Fruit fly (Drosophila melanogaster) whole organism, embryonic: ENCODE data around the gene osp.

Experiments
- Aef1 ChIP-seq: fragments of 200-800 bp; sonication (Bioruptor generic); IDR thresholded peaks from 3 replicates; pipeline ENCODE4 v1.3.6; 2022; ENCODE audit warnings: missing biosample characterization, missing genetic modification characterization
- BEAF-32 ChIP-seq: fragments of 200-800 bp; sonication (Bioruptor generic); optimal IDR thresholded peaks from 3 replicates; lab custom pipeline; 2017; ENCODE audit warnings: missing biosample characterization, missing genetic modification characterization, mild to moderate bottlenecking, moderate library complexity, missing genetic modification reagents
- Bteb2 ChIP-seq: fragments of 200-800 bp; sonication (Bioruptor generic); optimal IDR thresholded peaks from 2 replicates; lab custom pipeline; 2016; ENCODE audit warnings: missing biosample characterization, missing genetic modification characterization
- CG11247 ChIP-seq: fragments of 200-800 bp; sonication (Bioruptor generic); IDR thresholded peaks from 2 replicates; pipeline ENCODE4 v1.3.6; 2022; ENCODE audit warnings: missing biosample characterization, missing genetic modification characterization
- CG12299 ChIP-seq: fragments of 200-800 bp; sonication (Bioruptor generic); optimal IDR thresholded peaks from 2 replicates; lab custom pipeline; 2018; ENCODE audit warnings: missing biosample characterization, mild to moderate bottlenecking, missing genetic modification characterization
- CG12391 ChIP-seq: fragments of 200-800 bp; sonication (Bioruptor generic); optimal IDR thresholded peaks from 3 replicates; lab custom pipeline; 2018; ENCODE audit warnings: missing biosample characterization, mild to moderate bottlenecking, missing genetic modification characterization, moderate library complexity
- CG15269 ChIP-seq: fragments of 200-800 bp; sonication (Bioruptor generic); optimal IDR thresholded peaks from 2 replicates; lab custom pipeline; 2018; ENCODE audit warnings: missing biosample characterization, mild to moderate bottlenecking, missing genetic modification characterization, moderate library complexity
- CG17829 ChIP-seq: fragments of 200-800 bp; optimal IDR thresholded peaks from 2 replicates; lab custom pipeline; 2019; ENCODE audit warnings: missing biosample characterization, mild to moderate bottlenecking, missing genetic modification characterization, moderate library complexity
- CG2120 ChIP-seq: fragments of 200-800 bp; sonication (Bioruptor generic); optimal IDR thresholded peaks from 3 replicates; lab custom pipeline; 2016; ENCODE audit warnings: missing biosample characterization, missing genetic modification characterization
- CG2202 ChIP-seq: fragments of 200-800 bp; sonication (Bioruptor generic); optimal IDR thresholded peaks from 2 replicates; lab custom pipeline; 2018; ENCODE audit warnings: missing biosample characterization, mild to moderate bottlenecking, missing genetic modification characterization
- CG32767 ChIP-seq: fragments of 200-800 bp; sonication (Bioruptor generic); IDR thresholded peaks from 2 replicates; pipeline ENCODE4 v1.3.6; 2022; ENCODE audit warnings: missing biosample characterization, missing genetic modification characterization
- CG32772 ChIP-seq: fragments of 200-800 bp; sonication (Bioruptor generic); IDR thresholded peaks from 2 replicates; pipeline ENCODE4 v1.3.6; 2022; ENCODE audit warnings: missing biosample characterization, missing genetic modification characterization
- CG3281 ChIP-seq: fragments of 200-800 bp; sonication (Bioruptor generic); optimal IDR thresholded peaks from 3 replicates; lab custom pipeline; 2017; ENCODE audit warnings: missing biosample characterization, mild to moderate bottlenecking, missing genetic modification characterization
- CG5953 ChIP-seq: fragments of 200-800 bp; sonication (Bioruptor generic); IDR thresholded peaks from 2 replicates; pipeline ENCODE4 v1.3.6; 2022; ENCODE audit warnings: missing biosample characterization, missing genetic modification characterization
- CG6272 ChIP-seq: fragments of 200-800 bp; sonication (Bioruptor generic); IDR thresholded peaks from 2 replicates; pipeline ENCODE4 v1.3.6; 2022; ENCODE audit warnings: missing biosample characterization, missing genetic modification characterization
- CG7745 ChIP-seq: fragments of 200-800 bp; sonication (Bioruptor generic); optimal IDR thresholded peaks from 2 replicates; lab custom pipeline; 2018; ENCODE audit warnings: missing biosample characterization, mild to moderate bottlenecking, missing genetic modification characterization, moderate library complexity
- CG7839 ChIP-seq: fragments of 200-800 bp; sonication (Bioruptor generic); optimal IDR thresholded peaks from 3 replicates; lab custom pipeline; 2018; ENCODE audit warnings: missing biosample characterization, mild to moderate bottlenecking, missing genetic modification characterization, moderate library complexity
- CG9215 ChIP-seq: fragments of 200-800 bp; sonication (Bioruptor generic); IDR thresholded peaks from 2 replicates; pipeline ENCODE4 v1.3.6; 2022; ENCODE audit warnings: missing biosample characterization, missing genetic modification characterization
- CoRest ChIP-seq: fragments of 200-800 bp; sonication (Bioruptor generic); optimal IDR thresholded peaks from 3 replicates; lab custom pipeline; 2018; ENCODE audit warnings: missing biosample characterization, mild to moderate bottlenecking, missing genetic modification characterization, moderate library complexity
- D19A ChIP-seq: fragments of 200-800 bp; optimal IDR thresholded peaks from 3 replicates; lab custom pipeline; 2019; ENCODE audit warnings: missing biosample characterization, mild to moderate bottlenecking, missing genetic modification characterization, moderate library complexity
- Dp ChIP-seq: fragments of 200-800 bp; sonication (Bioruptor generic); optimal IDR thresholded peaks from 2 replicates; lab custom pipeline; 2018; ENCODE audit warnings: missing biosample characterization, mild to moderate bottlenecking, missing genetic modification characterization, moderate library complexity
- Drgx ChIP-seq: fragments of 200-800 bp; sonication (Bioruptor generic); IDR thresholded peaks from 2 replicates; pipeline ENCODE4 v1.3.6; 2022; ENCODE audit warnings: missing biosample characterization, missing genetic modification characterization
- Fer3 ChIP-seq: fragments of 200-800 bp; sonication (Bioruptor generic); optimal IDR thresholded peaks from 2 replicates; lab custom pipeline; 2018; ENCODE audit warnings: missing biosample characterization, mild to moderate bottlenecking, missing genetic modification characterization, moderate library complexity
- Gsc ChIP-seq: fragments of 200-800 bp; sonication (Bioruptor generic); IDR thresholded peaks from 2 replicates; pipeline ENCODE4 v1.3.6; 2022; ENCODE audit warnings: missing biosample characterization, missing genetic modification characterization
- Hand ChIP-seq: fragments of 200-800 bp; sonication (Bioruptor generic); optimal IDR thresholded peaks from 2 replicates; lab custom pipeline; 2017; ENCODE audit warnings: mild to moderate bottlenecking, missing biosample characterization, missing genetic modification reagents, missing genetic modification characterization
- Hr78 ChIP-seq, 2 experiments: fragments of 200-800 bp in 1 of 2; fragments of >200 bp in 1 of 2; sonication (Bioruptor generic) in 1 of 2; optimal IDR thresholded peaks; 2 replicates each; lab custom pipeline; 2017 to 2019; ENCODE audit warnings: missing biosample characterization in 2 of 2, missing genetic modification characterization in 2 of 2, mild to moderate bottlenecking in 1 of 2, moderate library complexity in 1 of 2
- Hsf ChIP-seq: fragments of 200-800 bp; sonication (Bioruptor generic); optimal IDR thresholded peaks from 3 replicates; lab custom pipeline; 2016; ENCODE audit warnings: missing biosample characterization, missing genetic modification characterization
- Mrtf ChIP-seq: fragments of 200-800 bp; sonication (Bioruptor generic); IDR thresholded peaks from 3 replicates; pipeline ENCODE4 v1.3.6; 2022; ENCODE audit warnings: missing biosample characterization, missing genetic modification characterization
- NFAT ChIP-seq: fragments of 200-800 bp; sonication (Bioruptor generic); IDR thresholded peaks from 2 replicates; pipeline ENCODE4 v1.3.6; 2022; ENCODE audit warnings: missing biosample characterization, missing genetic modification characterization
- Oaz ChIP-seq: fragments of 200-800 bp; sonication (Bioruptor generic); IDR thresholded peaks from 2 replicates; pipeline ENCODE4 v1.3.6; 2022; ENCODE audit warnings: missing biosample characterization, missing genetic modification characterization
- Scr ChIP-seq: fragments of 200-800 bp; sonication (Bioruptor generic); IDR thresholded peaks from 2 replicates; pipeline ENCODE4 v1.3.6; 2022; ENCODE audit warnings: missing biosample characterization, missing genetic modification characterization; ENCODE audit not compliant: partially characterized antibody
- TFAM ChIP-seq: fragments of 200-800 bp; sonication (Bioruptor generic); optimal IDR thresholded peaks from 2 replicates; lab custom pipeline; 2017; ENCODE audit warnings: missing biosample characterization, missing genetic modification characterization, inconsistent platforms
- bsh ChIP-seq, 2 experiments: fragments of 200-800 bp; sonication (Bioruptor generic); optimal IDR thresholded peaks; 2 replicates each; lab custom pipeline; 2017 to 2018; ENCODE audit warnings: mild to moderate bottlenecking in 2 of 2, missing biosample characterization in 2 of 2, missing genetic modification characterization in 2 of 2, moderate library complexity in 1 of 2
- cad ChIP-seq: fragments of >200 bp; optimal IDR thresholded peaks from 2 replicates; lab custom pipeline; 2017; ENCODE audit warnings: missing biosample characterization, missing genetic modification characterization
- chinmo ChIP-seq: fragments of 200-800 bp; sonication (Bioruptor generic); IDR thresholded peaks from 4 replicates; pipeline ENCODE4 v1.3.6; 2022; ENCODE audit warnings: missing biosample characterization, missing genetic modification characterization; ENCODE audit not compliant: partially characterized antibody
- cwo ChIP-seq: fragments of 200-800 bp; sonication (Bioruptor generic); optimal IDR thresholded peaks from 3 replicates; lab custom pipeline; 2017; ENCODE audit warnings: missing biosample characterization, missing genetic modification characterization, mild to moderate bottlenecking, moderate library complexity, missing genetic modification reagents
- exex ChIP-seq: fragments of 200-800 bp; sonication (Bioruptor generic); optimal IDR thresholded peaks from 4 replicates; lab custom pipeline; 2018; ENCODE audit warnings: missing biosample characterization, mild to moderate bottlenecking, missing genetic modification characterization, moderate library complexity
- fu2 ChIP-seq: fragments of 200-800 bp; sonication (Bioruptor generic); optimal IDR thresholded peaks from 2 replicates; lab custom pipeline; 2016; ENCODE audit warnings: missing biosample characterization, missing genetic modification characterization
- ind ChIP-seq: fragments of 200-800 bp; sonication (Bioruptor generic); optimal IDR thresholded peaks from 3 replicates; lab custom pipeline; 2016; ENCODE audit warnings: missing biosample characterization, missing genetic modification characterization
- luna ChIP-seq: fragments of 200-800 bp; sonication (Bioruptor generic); optimal IDR thresholded peaks from 2 replicates; lab custom pipeline; 2016; ENCODE audit warnings: missing biosample characterization, missing genetic modification characterization
- scrt ChIP-seq: fragments of 200-800 bp; sonication (Bioruptor generic); optimal IDR thresholded peaks from 2 replicates; lab custom pipeline; 2018; ENCODE audit warnings: missing biosample characterization, mild to moderate bottlenecking, missing genetic modification characterization, moderate library complexity
- seq ChIP-seq: fragments of 200-800 bp; sonication (Bioruptor generic); IDR thresholded peaks from 2 replicates; pipeline ENCODE4 v1.3.6; 2022; ENCODE audit warnings: missing biosample characterization, missing genetic modification characterization
- sima ChIP-seq: fragments of 200-800 bp; sonication (Bioruptor generic); optimal IDR thresholded peaks from 2 replicates; lab custom pipeline; 2016; ENCODE audit warnings: missing biosample characterization, missing genetic modification characterization
- ssp ChIP-seq: fragments of 200-800 bp; sonication (Bioruptor generic); IDR thresholded peaks from 2 replicates; pipeline ENCODE4 v1.3.6; 2022; ENCODE audit warnings: missing biosample characterization, missing genetic modification characterization
- trh ChIP-seq: fragments of 200-800 bp; sonication (Bioruptor generic); optimal IDR thresholded peaks from 2 replicates; lab custom pipeline; 2016; ENCODE audit warnings: missing biosample characterization, missing genetic modification characterization
- wor ChIP-seq: fragments of 200-800 bp; sonication (Bioruptor generic); IDR thresholded peaks from 2 replicates; pipeline ENCODE4 v1.3.6; 2022; ENCODE audit warnings: missing biosample characterization, missing genetic modification characterization

Gene osp

DNA sequence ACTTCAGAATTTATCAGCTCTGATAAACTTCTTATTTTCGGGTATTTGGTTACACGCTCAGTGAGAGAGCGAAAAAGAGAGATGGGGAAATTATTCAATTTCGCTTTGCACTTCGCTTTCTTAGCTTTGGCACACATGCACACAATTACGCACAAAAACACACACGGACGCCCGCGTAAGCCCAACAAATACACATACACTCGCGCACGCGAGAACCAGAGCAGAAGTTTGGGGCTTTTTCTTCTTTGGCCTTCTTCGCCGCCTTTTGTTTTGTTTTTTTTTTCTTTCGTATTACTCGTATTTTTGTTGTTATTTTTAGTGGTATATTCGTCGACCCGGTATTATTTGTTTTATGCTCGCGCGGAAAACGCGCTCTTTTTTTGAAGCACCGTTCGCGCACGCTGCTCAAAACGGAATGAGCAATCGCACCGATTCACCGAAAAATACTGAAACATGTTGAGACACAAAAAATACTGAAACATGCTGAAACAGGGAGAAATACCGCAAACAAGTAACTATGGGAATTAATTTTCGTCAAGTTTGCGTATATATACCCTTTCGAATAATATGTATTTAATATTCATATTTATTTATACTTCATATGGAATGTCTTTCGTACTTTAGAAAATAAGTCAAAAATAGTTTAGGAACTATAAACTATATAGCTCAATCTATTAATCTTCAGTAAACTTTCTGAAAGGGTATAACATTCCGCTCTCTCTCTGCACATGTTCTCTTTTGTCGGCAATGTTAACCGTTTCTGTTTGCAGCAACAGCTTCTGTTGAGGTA lies at the start of gene osp (continued):
- peak; percentile 98 for TF ChIP-seq CG32772 (GFP tag; lab: Robert Waterston, UW)
- peak; percentile 98 for TF ChIP-seq seq (GFP tag; lab: Robert Waterston, UW)
- peak; percentile 91 for TF ChIP-seq exex (tag; lab: Kevin White, UChicago)
- TF ChIP-seq cad (GFP tag; lab: Kevin White, UChicago) = no peak
- TF ChIP-seq Hand (GFP tag; lab: Kevin White, UChicago) = peak; percentile 94
- peak; percentile 99 for TF ChIP-seq Fer3
- peak; percentile 94 for TF ChIP-seq chinmo
- TF ChIP-seq bsh (GFP tag; optimal IDR thresholded peaks at IDR 0.05; lab: Kevin White, UChicago) = peak; percentile 90 to 99
- peak; percentile 80 for TF ChIP-seq TFAM (GFP tag; lab: Kevin White, UChicago)
- TF ChIP-seq ssp (GFP tag; lab: Robert Waterston, UW) = peak; percentile 93
- peak; percentile 97 for TF ChIP-seq CG3281 (GFP tag; lab: Kevin White, UChicago)
- TF ChIP-seq CG5953 (GFP tag; lab: Robert Waterston, UW) = peak; percentile 98
- peak; percentile 57 for TF ChIP-seq Scr
- peak; percentile 95 for TF ChIP-seq Mrtf (GFP tag; lab: Robert Waterston, UW)
- peak; percentile 95 for TF ChIP-seq scrt (GFP tag; lab: Kevin White, UChicago)
- TF ChIP-seq Drgx = peak; percentile 99
- TF ChIP-seq ind (GFP tag; lab: Kevin White, UChicago) = peak; percentile 96
- peak; percentile 98 for TF ChIP-seq Aef1 (GFP tag; lab: Robert Waterston, UW)
- peak; percentile 96 for TF ChIP-seq cwo (GFP tag; lab: Kevin White, UChicago)
- TF ChIP-seq D19A (tag; lab: Kevin White, UChicago) = peak; percentile 100
- peak; percentile 99 for TF ChIP-seq CG12391 (tag; lab: Kevin White, UChicago)
- peak; percentile 98 for TF ChIP-seq CG11247 (GFP tag; lab: Robert Waterston, UW)
- peak; percentile 97 for TF ChIP-seq wor (GFP tag; lab: Robert Waterston, UW)
- peak; percentile 41 for TF ChIP-seq fu2 (GFP tag; lab: Kevin White, UChicago)
- peak; percentile 92 for TF ChIP-seq trh
- no peak for TF ChIP-seq Gsc (GFP tag; lab: Robert Waterston, UW)
- peak; percentile 99 for TF ChIP-seq CG32767 (GFP tag; lab: Robert Waterston, UW)
- peak; percentile 98 for TF ChIP-seq CG2202
- peak; percentile 99 for TF ChIP-seq CG17829
- TF ChIP-seq CoRest (tag; lab: Kevin White, UChicago) = peak; percentile 99
- no peak for TF ChIP-seq BEAF-32 (GFP tag; lab: Kevin White, UChicago)
- peak; percentile 88 for TF ChIP-seq Bteb2 (GFP tag; lab: Kevin White, UChicago)
- TF ChIP-seq CG2120 (GFP tag; lab: Kevin White, UChicago) = peak; percentile 96
- peak; percentile 95 for TF ChIP-seq CG6272
- TF ChIP-seq CG9215 = peak; percentile 95
- peak; percentile 40 for TF ChIP-seq Dp (GFP tag; lab: Kevin White, UChicago)
- TF ChIP-seq sima (GFP tag; lab: Kevin White, UChicago) = peak; percentile 40
- TF ChIP-seq NFAT (GFP tag; lab: Robert Waterston, UW) = peak; percentile 98
- TF ChIP-seq CG7745 (tag; lab: Kevin White, UChicago) = peak; percentile 88
- peak; percentile 98 for TF ChIP-seq CG12299
- TF ChIP-seq luna (GFP tag; lab: Kevin White, UChicago) = no peak
- peak; percentile 98 for TF ChIP-seq Oaz (GFP tag; lab: Robert Waterston, UW)
- peak; percentile 100 for TF ChIP-seq CG7839
- peak; percentile 99 for TF ChIP-seq CG15269 (tag; lab: Kevin White, UChicago)
- peak; percentile 91 for TF ChIP-seq Hsf (GFP tag; lab: Kevin White, UChicago)
- peak in 1 of 2 experiments; percentile 94 for TF ChIP-seq Hr78 (GFP tag; optimal IDR thresholded peaks at IDR 0.05; lab: Kevin White, UChicago)
